Fruit fly (Drosophila melanogaster) whole organism, prepupa: ENCODE data around the gene CG12012.

Experiments used
- CG10631 ChIP-seq: fragments of 200-800 bp; sonication (Bioruptor generic); optimal IDR thresholded peaks from 2 replicates; lab custom pipeline; 2016; ENCODE audit warnings: missing biosample characterization, missing genetic modification characterization
- CG10669 ChIP-seq: fragments of 200-800 bp; sonication (Bioruptor generic); optimal IDR thresholded peaks from 3 replicates; lab custom pipeline; 2018; ENCODE audit warnings: missing biosample characterization, mild to moderate bottlenecking, missing genetic modification characterization, moderate library complexity
- CG11902 ChIP-seq: fragments of 200-800 bp; sonication (Bioruptor generic); optimal IDR thresholded peaks from 3 replicates; lab custom pipeline; 2016; ENCODE audit warnings: missing biosample characterization, missing genetic modification characterization
- CG1621 ChIP-seq: fragments of 200-800 bp; sonication (Bioruptor generic); optimal IDR thresholded peaks from 3 replicates; lab custom pipeline; 2018; ENCODE audit warnings: missing biosample characterization, mild to moderate bottlenecking, missing genetic modification characterization
- CG3032 ChIP-seq: fragments of 200-800 bp; optimal IDR thresholded peaks from 2 replicates; lab custom pipeline; 2019; ENCODE audit warnings: missing biosample characterization, mild to moderate bottlenecking, missing genetic modification characterization, moderate library complexity
- CG31627 ChIP-seq: fragments of 200-800 bp; sonication (Bioruptor generic); optimal IDR thresholded peaks from 3 replicates; lab custom pipeline; 2016; ENCODE audit warnings: missing biosample characterization, missing genetic modification characterization
- CG32006 ChIP-seq: fragments of 200-800 bp; sonication (Bioruptor generic); optimal IDR thresholded peaks from 3 replicates; lab custom pipeline; 2017; ENCODE audit warnings: missing biosample characterization, mild to moderate bottlenecking, missing genetic modification characterization
- CG34406 ChIP-seq: fragments of 200-800 bp; sonication (Bioruptor generic); optimal IDR thresholded peaks from 3 replicates; lab custom pipeline; 2016; ENCODE audit warnings: missing biosample characterization, missing genetic modification characterization
- CG3919 ChIP-seq: fragments of 200-800 bp; sonication (Bioruptor generic); optimal IDR thresholded peaks from 3 replicates; lab custom pipeline; 2016; ENCODE audit warnings: missing biosample characterization, missing genetic modification characterization
- CG4318 ChIP-seq: fragments of 200-800 bp; sonication (Bioruptor generic); optimal IDR thresholded peaks from 3 replicates; lab custom pipeline; 2017; ENCODE audit warnings: missing biosample characterization, mild to moderate bottlenecking, missing genetic modification characterization
- CG6792 ChIP-seq: fragments of 200-800 bp; sonication (Bioruptor generic); optimal IDR thresholded peaks from 3 replicates; lab custom pipeline; 2016; ENCODE audit warnings: missing biosample characterization, missing genetic modification characterization
- CG6808 ChIP-seq: fragments of 200-800 bp; sonication (Bioruptor generic); optimal IDR thresholded peaks from 3 replicates; lab custom pipeline; 2017; ENCODE audit warnings: missing biosample characterization, missing genetic modification characterization, mild to moderate bottlenecking, moderate library complexity, missing genetic modification reagents
- CG6854 ChIP-seq: fragments of 200-800 bp; sonication (Bioruptor generic); optimal IDR thresholded peaks from 2 replicates; lab custom pipeline; 2017; ENCODE audit warnings: missing biosample characterization, mild to moderate bottlenecking, missing genetic modification characterization
- CG7368 ChIP-seq: fragments of 200-800 bp; sonication (Bioruptor generic); optimal IDR thresholded peaks from 3 replicates; lab custom pipeline; 2016; ENCODE audit warnings: missing biosample characterization, missing genetic modification characterization
- CG8119 ChIP-seq: fragments of 200-800 bp; sonication (Bioruptor generic); IDR thresholded peaks from 3 replicates; pipeline ENCODE4 v1.3.6; 2022; ENCODE audit warnings: missing biosample characterization, missing genetic modification characterization
- CG8632 ChIP-seq: fragments of 200-800 bp; sonication (Bioruptor generic); optimal IDR thresholded peaks from 3 replicates; lab custom pipeline; 2016; ENCODE audit warnings: missing biosample characterization, missing genetic modification characterization
- Eip75B ChIP-seq: fragments of 200-800 bp; sonication (Bioruptor generic); optimal IDR thresholded peaks from 3 replicates; lab custom pipeline; 2016; ENCODE audit warnings: missing biosample characterization, missing genetic modification characterization
- Eip78C ChIP-seq: fragments of 200-800 bp; sonication (Bioruptor generic); peaks from one replicate; lab custom pipeline; 2016; ENCODE audit warnings: missing biosample characterization, missing genetic modification characterization
- Eip93F ChIP-seq: fragments of 200-800 bp; sonication (Bioruptor generic); optimal IDR thresholded peaks from 2 replicates; lab custom pipeline; 2016; ENCODE audit warnings: missing biosample characterization, mild to moderate bottlenecking, missing genetic modification characterization
- Ets21C ChIP-seq: fragments of 200-800 bp; sonication (Bioruptor generic); optimal IDR thresholded peaks from 3 replicates; lab custom pipeline; 2016; ENCODE audit warnings: missing biosample characterization, missing genetic modification characterization
- Ets96B ChIP-seq: fragments of 200-800 bp; optimal IDR thresholded peaks from 2 replicates; lab custom pipeline; 2019; ENCODE audit warnings: missing biosample characterization, mild to moderate bottlenecking, missing genetic modification characterization, moderate library complexity
- Hr4 ChIP-seq: fragments of 200-800 bp; sonication (Bioruptor generic); optimal IDR thresholded peaks from 3 replicates; lab custom pipeline; 2016; ENCODE audit warnings: missing biosample characterization, missing genetic modification characterization
- Lpt ChIP-seq: fragments of 200-800 bp; sonication (Bioruptor generic); optimal IDR thresholded peaks from 3 replicates; lab custom pipeline; 2016; ENCODE audit warnings: missing biosample characterization, missing genetic modification characterization
- Sox102F ChIP-seq: fragments of 200-800 bp; sonication (Bioruptor generic); optimal IDR thresholded peaks from 2 replicates; lab custom pipeline; 2016; ENCODE audit warnings: missing biosample characterization, mild to moderate bottlenecking, missing genetic modification characterization
- Sox14 ChIP-seq: fragments of 200-800 bp; sonication (Bioruptor generic); optimal IDR thresholded peaks from 3 replicates; lab custom pipeline; 2016; ENCODE audit warnings: missing biosample characterization, missing genetic modification characterization
- acj6 ChIP-seq: fragments of 200-800 bp; sonication (Bioruptor generic); optimal IDR thresholded peaks from 3 replicates; lab custom pipeline; 2016; ENCODE audit warnings: missing biosample characterization, missing genetic modification characterization
- cyc ChIP-seq: fragments of 200-800 bp; sonication (Bioruptor generic); optimal IDR thresholded peaks from 3 replicates; lab custom pipeline; 2016; ENCODE audit warnings: missing biosample characterization, missing genetic modification characterization
- dac ChIP-seq: fragments of 200-800 bp; sonication (Bioruptor generic); optimal IDR thresholded peaks from 2 replicates; lab custom pipeline; 2017; ENCODE audit warnings: missing biosample characterization, mild to moderate bottlenecking, missing genetic modification characterization
- dsx ChIP-seq: fragments of 200-800 bp; optimal IDR thresholded peaks from 3 replicates; lab custom pipeline; 2019; ENCODE audit warnings: missing biosample characterization, mild to moderate bottlenecking, missing genetic modification characterization, moderate library complexity; ENCODE audit not compliant: poor library complexity, severe bottlenecking
- esn ChIP-seq: fragments of 200-800 bp; sonication (Bioruptor generic); optimal IDR thresholded peaks from 2 replicates; lab custom pipeline; 2016; ENCODE audit warnings: missing biosample characterization, mild to moderate bottlenecking, missing genetic modification characterization, moderate library complexity
- fd59A ChIP-seq: fragments of 200-800 bp; sonication (Bioruptor generic); optimal IDR thresholded peaks from 2 replicates; lab custom pipeline; 2017; ENCODE audit warnings: missing biosample characterization, mild to moderate bottlenecking, missing genetic modification characterization, missing genetic modification reagents
- fkh ChIP-seq: fragments of 200-800 bp; sonication (Bioruptor generic); optimal IDR thresholded peaks from 3 replicates; lab custom pipeline; 2017; ENCODE audit warnings: missing biosample characterization, mild to moderate bottlenecking, missing genetic modification characterization, moderate library complexity
- lz ChIP-seq: fragments of 200-800 bp; sonication (Bioruptor generic); optimal IDR thresholded peaks from 3 replicates; lab custom pipeline; 2016; ENCODE audit warnings: missing biosample characterization, missing genetic modification characterization
- pdm3 ChIP-seq: fragments of 200-800 bp; sonication (Bioruptor generic); optimal IDR thresholded peaks from 3 replicates; lab custom pipeline; 2016; ENCODE audit warnings: missing biosample characterization, missing genetic modification characterization
- salr ChIP-seq, 2 experiments: fragments of 200-800 bp; sonication (Bioruptor generic); optimal IDR thresholded peaks; 3 replicates each; lab custom pipeline; 2016 to 2018; ENCODE audit warnings: missing biosample characterization in 2 of 2, missing genetic modification characterization in 2 of 2, mild to moderate bottlenecking in 1 of 2
- spab ChIP-seq: fragments of 200-800 bp; sonication (Bioruptor generic); optimal IDR thresholded peaks from 2 replicates; lab custom pipeline; 2017; ENCODE audit warnings: missing biosample characterization, mild to moderate bottlenecking, missing genetic modification characterization, missing genetic modification reagents
- ss ChIP-seq, 2 experiments: fragments of 200-800 bp; sonication (Bioruptor generic); optimal IDR thresholded peaks; 2 replicates in 1 of 2; 3 replicates in 1 of 2; lab custom pipeline; 2017 to 2018; ENCODE audit warnings: mild to moderate bottlenecking in 2 of 2, missing biosample characterization in 2 of 2, missing genetic modification characterization in 2 of 2, moderate library complexity in 1 of 2
- svp ChIP-seq: fragments of 200-800 bp; sonication (Bioruptor generic); peaks from one replicate; lab custom pipeline; 2016; ENCODE audit warnings: missing biosample characterization, missing genetic modification characterization
- vri ChIP-seq: fragments of 200-800 bp; sonication (Bioruptor generic); optimal IDR thresholded peaks from 3 replicates; lab custom pipeline; 2016; ENCODE audit warnings: missing biosample characterization, mild to moderate bottlenecking, missing genetic modification characterization

Gene CG12012

dm6 chr3L:3336368-3337164 is 40.0 kb upstream of the CG12012 start, which contains the start of the genes Drsl6 and kst (continued):
- TF ChIP-seq cyc (GFP tag; lab: Kevin White, UChicago) (no peak), CG7368 (GFP tag; lab: Kevin White, UChicago) (no peak), CG11902 (no peak), Eip75B (GFP tag; lab: Kevin White, UChicago) (no peak), CG34406 (GFP tag; lab: Kevin White, UChicago) (no peak), CG10669 (no peak), acj6 (GFP tag; lab: Kevin White, UChicago) (no peak), Hr4 (GFP tag; lab: Kevin White, UChicago) (no peak), CG3032 (tag; lab: Kevin White, UChicago) (peak; percentile 53), CG1621 (tag; lab: Kevin White, UChicago) (peak; percentile 75), Lpt (no peak), Eip93F (no peak), Sox102F (GFP tag; lab: Kevin White, UChicago) (no peak), lz (GFP tag; lab: Kevin White, UChicago) (no peak), CG6792 (GFP tag; lab: Kevin White, UChicago) (no peak), fd59A (no peak), Ets96B (tag; lab: Kevin White, UChicago) (no peak), CG4318 (no peak), fkh (peak; percentile 92), CG8632 (GFP tag; lab: Kevin White, UChicago) (no peak), Eip78C (GFP tag; lab: Kevin White, UChicago) (peak; percentile 56), CG31627 (GFP tag; lab: Kevin White, UChicago) (no peak), dsx (no peak), dac (GFP tag; lab: Kevin White, UChicago) (no peak), ss (GFP tag; optimal IDR thresholded peaks at IDR 0.05; lab: Kevin White, UChicago) (peak; percentile 54), Ets21C (GFP tag; lab: Kevin White, UChicago) (no peak), esn (GFP tag; lab: Kevin White, UChicago) (peak; percentile 35), CG10631 (GFP tag; lab: Kevin White, UChicago) (no peak), spab (GFP tag; lab: Kevin White, UChicago) (no peak), CG6854 (GFP tag; lab: Kevin White, UChicago) (no peak), salr (GFP tag; optimal IDR thresholded peaks at IDR 0.05; lab: Kevin White, UChicago) (peak in 1 of 2 experiments; percentile 14), CG8119 (GFP tag; lab: Robert Waterston, UW) (peak; percentile 44; the same call in 2 of the 3 replicates)

- TF ChIP-seq cyc (GFP tag; lab: Kevin White, UChicago) (no peak), vri (GFP tag; lab: Kevin White, UChicago) (peak; percentile 22)
These were observed 39.1 kb upstream of the CG12012 start for dm6 chr3L:3337345-3337928.

DNA sequence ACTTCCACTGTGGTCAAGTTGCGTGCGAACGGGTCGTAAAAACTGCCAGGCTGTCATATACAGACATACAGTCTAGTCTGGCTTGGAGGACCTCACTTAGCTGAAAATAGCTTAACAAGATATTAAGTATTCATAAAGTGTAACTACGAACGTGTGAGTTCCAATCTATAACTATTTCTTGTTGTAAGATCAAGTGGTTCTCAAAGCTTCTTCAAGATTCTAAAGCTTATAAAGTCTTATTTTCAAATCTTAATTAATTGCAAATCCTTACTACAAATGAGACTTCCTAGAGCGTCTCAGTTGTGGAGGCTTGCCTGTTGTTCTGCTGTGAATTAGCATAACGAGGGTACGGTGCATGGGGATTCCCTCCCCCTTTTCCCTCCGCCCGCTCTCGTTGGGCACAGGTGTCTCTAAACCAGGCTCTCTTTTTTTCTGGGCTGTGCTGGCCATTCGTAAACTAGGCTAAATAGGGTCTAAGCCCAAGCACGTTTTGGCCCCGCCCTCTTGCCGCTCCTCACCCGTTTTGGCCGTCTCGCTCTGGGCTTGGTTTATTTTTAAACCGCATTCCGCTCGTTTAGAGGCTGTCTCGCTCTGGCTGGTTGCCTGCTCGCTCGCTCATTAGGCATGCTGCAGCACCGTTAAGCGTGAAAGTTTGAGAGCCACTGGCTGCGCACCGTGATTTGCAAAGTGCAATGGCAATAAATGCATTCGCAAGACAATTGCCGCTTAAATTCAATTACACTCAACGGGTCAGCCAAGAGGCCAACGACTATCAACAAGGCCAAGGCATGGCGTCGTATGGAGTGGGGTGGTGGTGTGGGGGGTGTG is 38.3 kb upstream of the CG12012 start:
- TF ChIP-seq fd59A (peak; percentile 56), Sox14 (GFP tag; lab: Kevin White, UChicago) (peak; percentile 12), CG1621 (tag; lab: Kevin White, UChicago) (no peak), CG10669 (peak; percentile 53), CG3919 (peak; percentile 22), Ets96B (tag; lab: Kevin White, UChicago) (peak; percentile 61), ss (GFP tag; optimal IDR thresholded peaks at IDR 0.05; lab: Kevin White, UChicago) (peak; percentile 67 to 96), Eip78C (GFP tag; lab: Kevin White, UChicago) (peak; percentile 61), pdm3 (peak; percentile 29), salr (GFP tag; optimal IDR thresholded peaks at IDR 0.05; lab: Kevin White, UChicago) (peak in 1 of 2 experiments; percentile 2), dsx (peak; percentile 33), CG10631 (GFP tag; lab: Kevin White, UChicago) (peak; percentile 32), CG8632 (GFP tag; lab: Kevin White, UChicago) (no peak), spab (GFP tag; lab: Kevin White, UChicago) (peak; percentile 43), CG3032 (tag; lab: Kevin White, UChicago) (peak; percentile 70), CG6854 (GFP tag; lab: Kevin White, UChicago) (no peak), CG6808 (GFP tag; lab: Kevin White, UChicago) (peak; percentile 65), CG32006 (GFP tag; lab: Kevin White, UChicago) (no peak), svp (peak; percentile 83)
